Worm (Caenorhabditis elegans) whole organism, L3 larva: ENCODE measurements around the gene cah-4.

ENCODE experiments used
- ZK546.5 ChIP-seq: sonication (generic microtip); optimal IDR thresholded peaks from 2 replicates; lab custom pipeline; 2017; ENCODE audit warnings: missing biosample characterization, missing genetic modification characterization
- aly-2 ChIP-seq: fragments of 150-350 bp; optimal IDR thresholded peaks from 2 replicates; lab custom pipeline; 2014; ENCODE audit warnings: missing biosample characterization, missing genetic modification characterization
- ceh-82 ChIP-seq: fragments of 150-350 bp; optimal IDR thresholded peaks from 2 replicates; lab custom pipeline; 2014; ENCODE audit warnings: missing biosample characterization, missing genetic modification characterization
- egl-27 ChIP-seq: sonication (generic microtip); optimal IDR thresholded peaks from 4 replicates; lab custom pipeline; 2017; ENCODE audit warnings: missing biosample characterization, missing genetic modification reagents, missing genetic modification characterization
- fos-1 ChIP-seq: fragments of 150-350 bp; optimal IDR thresholded peaks from 2 replicates; lab custom pipeline; 2014; ENCODE audit warnings: missing biosample characterization, missing genetic modification characterization
- lin-39 ChIP-seq: fragments of 150-350 bp; optimal IDR thresholded peaks from 2 replicates; lab custom pipeline; 2018; ENCODE audit warnings: missing biosample characterization, missing genetic modification reagents, missing genetic modification characterization
- nhr-11 ChIP-seq: fragments of 150-350 bp; optimal IDR thresholded peaks from 2 replicates; lab custom pipeline; 2014; ENCODE audit warnings: missing biosample characterization, missing genetic modification characterization
- nhr-237 ChIP-seq: fragments of 150-350 bp; optimal IDR thresholded peaks from 2 replicates; lab custom pipeline; 2014; ENCODE audit warnings: missing biosample characterization, missing genetic modification characterization
- nhr-76 ChIP-seq: fragments of 150-350 bp; sonication (generic microtip); optimal IDR thresholded peaks from 5 replicates; lab custom pipeline; 2014; ENCODE audit warnings: missing biosample characterization, missing genetic modification characterization
- pha-4 ChIP-seq: fragments of 150-350 bp; optimal IDR thresholded peaks from 2 replicates; lab custom pipeline; 2014; ENCODE audit warnings: missing biosample characterization, missing genetic modification reagents, missing genetic modification characterization
- pqm-1 ChIP-seq: fragments of 150-350 bp; optimal IDR thresholded peaks from 2 replicates; lab custom pipeline; 2017; ENCODE audit warnings: missing biosample characterization, missing genetic modification characterization, inconsistent platforms
- tbx-2 ChIP-seq: sonication (generic microtip); optimal IDR thresholded peaks from 2 replicates; lab custom pipeline; 2016; ENCODE audit warnings: mild to moderate bottlenecking, missing genetic modification characterization, missing compliant biosample characterization
- unc-39 ChIP-seq: sonication (generic microtip); optimal IDR thresholded peaks from 4 replicates; lab custom pipeline; 2017; ENCODE audit warnings: missing biosample characterization, missing genetic modification characterization
- ztf-11 ChIP-seq: fragments of 150-350 bp; optimal IDR thresholded peaks from 2 replicates; lab custom pipeline; 2014; ENCODE audit warnings: missing biosample characterization, missing genetic modification characterization

- no peak for TF ChIP-seq ztf-11 (tag; lab: Kevin White, UChicago)
- TF ChIP-seq nhr-11 (tag; lab: Kevin White, UChicago) = no peak
- no peak for TF ChIP-seq fos-1 (tag; lab: Kevin White, UChicago)
- TF ChIP-seq egl-27 = no peak
- no peak for TF ChIP-seq ceh-82 (tag; lab: Kevin White, UChicago)
- no peak for TF ChIP-seq aly-2 (tag; lab: Kevin White, UChicago)
- TF ChIP-seq pqm-1 (tag; lab: Kevin White, UChicago) = no peak
- no peak for TF ChIP-seq nhr-237 (tag; lab: Kevin White, UChicago)
- no peak for TF ChIP-seq ZK546.5
- no peak for TF ChIP-seq nhr-76 (tag; lab: Kevin White, UChicago)
- no peak for TF ChIP-seq tbx-2
- TF ChIP-seq pha-4 = no peak
- no peak for TF ChIP-seq unc-39 (tag; lab: Kevin White, UChicago)
- no peak for TF ChIP-seq lin-39
These were observed 1.0 kb upstream of the cah-4 start for ce11 chrX:13541335-13541734.
